Worm (Caenorhabditis elegans): ENCODE results near the gene dpy-27.

ce11 chrIII:3804422-3804821, 15.1 kb downstream of the dpy-27 start, which contains the start of gene xbx-5:
- TF ChIP-seq pqm-1 (tag; optimal IDR thresholded peaks at IDR 0.05) (no peak), nhr-237 (tag; optimal IDR thresholded peaks at IDR 0.05) (no peak)
